Fruit fly (Drosophila melanogaster): ENCODE measurements around the gene Hsdl2.

- TF ChIP-seq h (optimal IDR thresholded peaks at IDR 0.05) (no peak), ttk (optimal IDR thresholded peaks at IDR 0.05) (no peak), Myc (optimal IDR thresholded peaks at IDR 0.05) (no peak), Sin3A (optimal IDR thresholded peaks at IDR 0.05) (no peak), psq (optimal IDR thresholded peaks at IDR 0.05) (no peak)
Observed at dm6 chr3R:27706039-27706580, 28.8 kb downstream of the Hsdl2 start.

All from Kc167 (cell line).